Fruit fly (Drosophila melanogaster) whole organism, wandering third instar larva: ENCODE results near the gene CG8997.
A peak's percentile ranks its signal among the peaks of the same experiment; 100 is the strongest.

Experiments used
- Abd-B ChIP-seq: fragments of >200 bp; optimal IDR thresholded peaks from 2 replicates; lab custom pipeline; 2017; ENCODE audit warnings: missing biosample characterization, missing genetic modification characterization
- CG32264 ChIP-seq: fragments of 200-800 bp; sonication (Bioruptor generic); optimal IDR thresholded peaks from 2 replicates; lab custom pipeline; 2016; ENCODE audit warnings: missing biosample characterization, missing genetic modification characterization
- CG9705 ChIP-seq: fragments of 200-800 bp; sonication (Bioruptor generic); optimal IDR thresholded peaks from 2 replicates; lab custom pipeline; 2018; ENCODE audit warnings: missing biosample characterization, mild to moderate bottlenecking, missing genetic modification characterization
- CrebA ChIP-seq: fragments of 200-800 bp; sonication (Bioruptor generic); optimal IDR thresholded peaks from 2 replicates; lab custom pipeline; 2016; ENCODE audit warnings: missing biosample characterization, mild to moderate bottlenecking, missing genetic modification characterization, borderline replicate concordance
- br ChIP-seq: fragments of 200-800 bp; sonication (Bioruptor generic); optimal IDR thresholded peaks from 2 replicates; lab custom pipeline; 2016; ENCODE audit warnings: missing biosample characterization, missing genetic modification characterization
- dmrt93B ChIP-seq: fragments of 200-800 bp; sonication (Bioruptor generic); optimal IDR thresholded peaks from 2 replicates; lab custom pipeline; 2018; ENCODE audit warnings: missing biosample characterization, mild to moderate bottlenecking, missing genetic modification characterization
- fru ChIP-seq: fragments of 200-800 bp; sonication (Bioruptor generic); optimal IDR thresholded peaks from 3 replicates; lab custom pipeline; 2016; ENCODE audit warnings: missing biosample characterization, mild to moderate bottlenecking, missing genetic modification characterization
- h ChIP-seq: fragments of 200-800 bp; sonication (Bioruptor generic); optimal IDR thresholded peaks from 3 replicates; lab custom pipeline; 2016; ENCODE audit warnings: missing biosample characterization, mild to moderate bottlenecking, missing genetic modification characterization
- pan ChIP-seq: fragments of >200 bp; optimal IDR thresholded peaks from 2 replicates; lab custom pipeline; 2017
- psq ChIP-seq: fragments of 200-800 bp; sonication (Bioruptor generic); optimal IDR thresholded peaks from 3 replicates; lab custom pipeline; 2017; ENCODE audit warnings: missing biosample characterization, mild to moderate bottlenecking, missing genetic modification characterization, moderate library complexity
- sv ChIP-seq: fragments of 200-800 bp; sonication (Bioruptor generic); optimal IDR thresholded peaks from 3 replicates; lab custom pipeline; 2016; ENCODE audit warnings: missing biosample characterization, missing genetic modification characterization
- tai ChIP-seq: sonication (Bioruptor generic); optimal IDR thresholded peaks from 2 replicates; lab custom pipeline; 2016; ENCODE audit warnings: missing biosample characterization, missing genetic modification characterization

DNA sequence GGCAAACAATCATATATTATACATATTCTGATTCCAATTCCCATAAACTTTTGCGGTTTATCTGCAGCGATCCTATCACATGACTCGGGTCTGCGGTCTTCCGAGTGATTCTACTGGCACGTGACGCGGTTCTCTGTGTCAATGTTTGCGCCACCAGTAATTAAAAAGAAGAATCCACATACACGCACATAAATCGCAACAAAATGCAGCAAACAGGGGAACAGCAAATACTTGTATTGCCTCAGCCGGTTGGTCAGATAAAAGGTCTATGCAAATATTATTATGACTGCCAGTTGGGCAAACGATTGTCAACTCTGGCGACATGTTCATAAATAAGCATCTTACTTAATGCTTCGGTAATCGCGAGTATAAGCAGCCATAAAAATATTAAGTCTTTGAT lies 37.2 kb downstream of the CG8997 start:
- TF ChIP-seq pan (lab: Kevin White, UChicago) (no peak), CG32264 (peak; percentile 3), dmrt93B (no peak), Abd-B (GFP tag; lab: Kevin White, UChicago) (no peak), h (GFP tag; lab: Kevin White, UChicago) (no peak), psq (no peak), CG9705 (no peak), fru (GFP tag; lab: Kevin White, UChicago) (no peak), br (GFP tag; lab: Kevin White, UChicago) (no peak), sv (GFP tag; lab: Kevin White, UChicago) (no peak), CrebA (no peak), tai (GFP tag; lab: Kevin White, UChicago) (no peak)
